Fruit fly (Drosophila melanogaster) whole organism, embryonic: Measurements from ENCODE around the gene Trf.

Experiments
- Bgb ChIP-seq: fragments of 200-800 bp; sonication (Bioruptor generic); IDR thresholded peaks from 2 replicates; pipeline ENCODE4 v1.3.6; 2022; ENCODE audit warnings: missing biosample characterization, missing genetic modification characterization; ENCODE audit not compliant: partially characterized antibody
- BtbVII ChIP-seq: fragments of 200-800 bp; sonication (Bioruptor generic); optimal IDR thresholded peaks from 3 replicates; lab custom pipeline; 2017; ENCODE audit warnings: missing biosample characterization, mild to moderate bottlenecking, missing genetic modification characterization
- CG10543 ChIP-seq: fragments of 200-800 bp; sonication (Bioruptor generic); optimal IDR thresholded peaks from 3 replicates; lab custom pipeline; 2017; ENCODE audit warnings: missing biosample characterization, mild to moderate bottlenecking, missing genetic modification characterization, moderate library complexity
- CG12942 ChIP-seq: fragments of 200-800 bp; sonication (Bioruptor generic); optimal IDR thresholded peaks from 3 replicates; lab custom pipeline; 2016; ENCODE audit warnings: missing biosample characterization, missing genetic modification characterization
- CG15696 ChIP-seq: fragments of 200-800 bp; sonication (Bioruptor generic); optimal IDR thresholded peaks from 2 replicates; lab custom pipeline; 2019; ENCODE audit warnings: missing biosample characterization, mild to moderate bottlenecking, missing genetic modification characterization, moderate library complexity
- CG16815 ChIP-seq: fragments of 200-800 bp; sonication (Bioruptor generic); optimal IDR thresholded peaks from 3 replicates; lab custom pipeline; 2017; ENCODE audit warnings: missing biosample characterization, mild to moderate bottlenecking, missing genetic modification characterization
- CG17802 ChIP-seq: fragments of 200-800 bp; sonication (Bioruptor generic); optimal IDR thresholded peaks from 2 replicates; lab custom pipeline; 2018; ENCODE audit warnings: missing biosample characterization, mild to moderate bottlenecking, missing genetic modification characterization, moderate library complexity
- CG18011 ChIP-seq: fragments of 200-800 bp; sonication (Bioruptor generic); optimal IDR thresholded peaks from 2 replicates; lab custom pipeline; 2017; ENCODE audit warnings: missing biosample characterization, missing genetic modification characterization, mild to moderate bottlenecking, moderate library complexity, missing genotype
- CG2116 ChIP-seq: fragments of 200-800 bp; sonication (Bioruptor generic); optimal IDR thresholded peaks from 3 replicates; lab custom pipeline; 2018; ENCODE audit warnings: missing biosample characterization, mild to moderate bottlenecking, missing genetic modification characterization
- CG32532 ChIP-seq: fragments of 200-800 bp; sonication (Bioruptor generic); IDR thresholded peaks from 2 replicates; pipeline ENCODE4 v1.3.6; 2022; ENCODE audit warnings: missing biosample characterization, missing genetic modification characterization
- CG34224 ChIP-seq: fragments of 200-800 bp; sonication (Bioruptor generic); IDR thresholded peaks from 3 replicates; pipeline ENCODE4 v1.3.6; 2022; ENCODE audit warnings: missing biosample characterization, missing genetic modification characterization; ENCODE audit not compliant: partially characterized antibody
- CG34422 ChIP-seq: fragments of 200-800 bp; sonication (Bioruptor generic); IDR thresholded peaks from 3 replicates; pipeline ENCODE4 v1.3.6; 2022; ENCODE audit warnings: missing biosample characterization, missing genetic modification characterization
- CG4360 ChIP-seq: fragments of 200-800 bp; sonication (Bioruptor generic); IDR thresholded peaks from 2 replicates; pipeline ENCODE4 v1.3.6; 2022; ENCODE audit warnings: missing biosample characterization, missing genetic modification characterization
- CG4404 ChIP-seq: fragments of 200-800 bp; sonication (Bioruptor generic); IDR thresholded peaks from 2 replicates; pipeline ENCODE4 v1.3.6; 2022; ENCODE audit warnings: missing biosample characterization, missing genetic modification characterization
- CG4707 ChIP-seq: fragments of 200-800 bp; sonication (Bioruptor generic); optimal IDR thresholded peaks from 2 replicates; lab custom pipeline; 2018; ENCODE audit warnings: missing biosample characterization, mild to moderate bottlenecking, missing genetic modification characterization, moderate library complexity
- CG6689 ChIP-seq: fragments of 200-800 bp; sonication (Bioruptor generic); IDR thresholded peaks from 2 replicates; pipeline ENCODE4 v1.3.6; 2022; ENCODE audit warnings: missing biosample characterization, missing genetic modification characterization
- CG8359 ChIP-seq: fragments of 200-800 bp; sonication (Bioruptor generic); optimal IDR thresholded peaks from 2 replicates; lab custom pipeline; 2017; ENCODE audit warnings: missing biosample characterization, mild to moderate bottlenecking, missing genetic modification characterization, borderline replicate concordance
- CHES-1-like ChIP-seq: fragments of 200-800 bp; sonication (Bioruptor generic); optimal IDR thresholded peaks from 2 replicates; lab custom pipeline; 2016; ENCODE audit warnings: missing biosample characterization, missing genetic modification characterization
- D19B ChIP-seq: fragments of 200-800 bp; sonication (Bioruptor generic); optimal IDR thresholded peaks from 2 replicates; lab custom pipeline; 2017; ENCODE audit warnings: missing biosample characterization, mild to moderate bottlenecking, missing genetic modification characterization
- E2f1 ChIP-seq: fragments of 200-800 bp; sonication (Bioruptor generic); IDR thresholded peaks from 2 replicates; pipeline ENCODE4 v1.3.6; 2022; ENCODE audit warnings: missing biosample characterization, missing genetic modification characterization
- ERR ChIP-seq: fragments of 200-800 bp; sonication (Bioruptor generic); optimal IDR thresholded peaks from 2 replicates; lab custom pipeline; 2016; ENCODE audit warnings: missing biosample characterization, missing genetic modification characterization
- Elba2 ChIP-seq: fragments of 200-800 bp; sonication (Bioruptor generic); optimal IDR thresholded peaks from 3 replicates; lab custom pipeline; 2016; ENCODE audit warnings: missing biosample characterization, missing genetic modification characterization
- Hand ChIP-seq: fragments of 200-800 bp; sonication (Bioruptor generic); optimal IDR thresholded peaks from 2 replicates; lab custom pipeline; 2017; ENCODE audit warnings: mild to moderate bottlenecking, missing biosample characterization, missing genetic modification reagents, missing genetic modification characterization
- Hr78 ChIP-seq, 2 experiments: fragments of 200-800 bp in 1 of 2; fragments of >200 bp in 1 of 2; sonication (Bioruptor generic) in 1 of 2; optimal IDR thresholded peaks; 2 replicates each; lab custom pipeline; 2017 to 2019; ENCODE audit warnings: missing biosample characterization in 2 of 2, missing genetic modification characterization in 2 of 2, mild to moderate bottlenecking in 1 of 2, moderate library complexity in 1 of 2
- Jarid2 ChIP-seq: fragments of 200-800 bp; sonication (Bioruptor generic); optimal IDR thresholded peaks from 3 replicates; lab custom pipeline; 2017; ENCODE audit warnings: mild to moderate bottlenecking, missing biosample characterization, missing genetic modification reagents, missing genetic modification characterization
- Side ChIP-seq: fragments of 200-800 bp; sonication (Bioruptor generic); optimal IDR thresholded peaks from 2 replicates; lab custom pipeline; 2016; ENCODE audit warnings: missing biosample characterization, missing genetic modification characterization
- Sox100B ChIP-seq: fragments of 200-800 bp; sonication (Bioruptor generic); optimal IDR thresholded peaks from 3 replicates; lab custom pipeline; 2018; ENCODE audit warnings: missing biosample characterization, mild to moderate bottlenecking, missing genetic modification characterization
- Sox102F ChIP-seq: fragments of 200-800 bp; sonication (Bioruptor generic); optimal IDR thresholded peaks from 2 replicates; lab custom pipeline; 2018; ENCODE audit warnings: missing biosample characterization, mild to moderate bottlenecking, missing genetic modification characterization, moderate library complexity
- Sry-β ChIP-seq: fragments of 200-800 bp; sonication (Bioruptor generic); optimal IDR thresholded peaks from 2 replicates; lab custom pipeline; 2018; ENCODE audit warnings: missing biosample characterization, mild to moderate bottlenecking, missing genetic modification characterization, moderate library complexity
- Tbp ChIP-seq: fragments of >200 bp; optimal IDR thresholded peaks from 2 replicates; lab custom pipeline; 2018; ENCODE audit warnings: missing biosample characterization, missing genetic modification characterization
- ap ChIP-seq: fragments of 200-800 bp; sonication (Bioruptor generic); IDR thresholded peaks from 2 replicates; pipeline ENCODE4 v1.3.6; 2022; ENCODE audit warnings: missing biosample characterization, missing genetic modification characterization
- cad ChIP-seq: fragments of >200 bp; optimal IDR thresholded peaks from 2 replicates; lab custom pipeline; 2017; ENCODE audit warnings: missing biosample characterization, missing genetic modification characterization
- cato ChIP-seq: fragments of 200-800 bp; sonication (Bioruptor generic); optimal IDR thresholded peaks from 2 replicates; lab custom pipeline; 2016; ENCODE audit warnings: missing biosample characterization, missing genetic modification characterization, borderline replicate concordance
- croc ChIP-seq: fragments of 200-800 bp; sonication (Bioruptor generic); conservative IDR thresholded peaks from 3 replicates; pipeline ENCODE4 v1.3.6; 2022; ENCODE audit warnings: missing biosample characterization, missing genetic modification characterization
- cwo ChIP-seq: fragments of 200-800 bp; sonication (Bioruptor generic); optimal IDR thresholded peaks from 3 replicates; lab custom pipeline; 2017; ENCODE audit warnings: missing biosample characterization, missing genetic modification characterization, mild to moderate bottlenecking, moderate library complexity, missing genetic modification reagents
- danr ChIP-seq: fragments of 200-800 bp; sonication (Bioruptor generic); IDR thresholded peaks from 2 replicates; pipeline ENCODE4 v1.3.6; 2022; ENCODE audit warnings: missing biosample characterization, missing genetic modification characterization
- dimm ChIP-seq: fragments of 200-800 bp; sonication (Bioruptor generic); IDR thresholded peaks from 2 replicates; pipeline ENCODE4 v1.3.6; 2022; ENCODE audit warnings: missing biosample characterization, missing genetic modification characterization
- dmrt99B ChIP-seq: fragments of 200-800 bp; sonication (Bioruptor generic); optimal IDR thresholded peaks from 2 replicates; lab custom pipeline; 2018; ENCODE audit warnings: missing biosample characterization, mild to moderate bottlenecking, missing genetic modification characterization, moderate library complexity
- dysf ChIP-seq: fragments of 200-800 bp; sonication (Bioruptor generic); IDR thresholded peaks from 3 replicates; pipeline ENCODE4 v1.3.6; 2022; ENCODE audit warnings: missing biosample characterization, missing genetic modification characterization
- exex ChIP-seq: fragments of 200-800 bp; sonication (Bioruptor generic); optimal IDR thresholded peaks from 4 replicates; lab custom pipeline; 2018; ENCODE audit warnings: missing biosample characterization, mild to moderate bottlenecking, missing genetic modification characterization, moderate library complexity
- fd96Cb ChIP-seq: fragments of 200-800 bp; sonication (Bioruptor generic); optimal IDR thresholded peaks from 2 replicates; lab custom pipeline; 2018; ENCODE audit warnings: missing biosample characterization, mild to moderate bottlenecking, missing genetic modification characterization, moderate library complexity
- ind ChIP-seq: fragments of 200-800 bp; sonication (Bioruptor generic); optimal IDR thresholded peaks from 3 replicates; lab custom pipeline; 2016; ENCODE audit warnings: missing biosample characterization, missing genetic modification characterization
- mld ChIP-seq: fragments of 200-800 bp; sonication (Bioruptor generic); IDR thresholded peaks from 3 replicates; pipeline ENCODE4 v1.3.6; 2022; ENCODE audit warnings: missing biosample characterization, missing genetic modification characterization; ENCODE audit not compliant: partially characterized antibody
- row ChIP-seq: fragments of 200-800 bp; sonication (Bioruptor generic); IDR thresholded peaks from 3 replicates; pipeline ENCODE4 v1.3.6; 2022; ENCODE audit warnings: missing biosample characterization, missing genetic modification characterization
- schlank ChIP-seq: fragments of 200-800 bp; sonication (Bioruptor generic); optimal IDR thresholded peaks from 2 replicates; lab custom pipeline; 2018; ENCODE audit warnings: missing biosample characterization, mild to moderate bottlenecking, missing genetic modification characterization
- slbo ChIP-seq: fragments of 200-800 bp; sonication (Bioruptor generic); IDR thresholded peaks from 2 replicates; pipeline ENCODE4 v1.3.6; 2022; ENCODE audit warnings: missing biosample characterization, missing genetic modification characterization
- sqz ChIP-seq: fragments of 200-800 bp; sonication (Bioruptor generic); optimal IDR thresholded peaks from 3 replicates; lab custom pipeline; 2018; ENCODE audit warnings: missing biosample characterization, mild to moderate bottlenecking, missing genetic modification characterization
- sug ChIP-seq: fragments of 200-800 bp; optimal IDR thresholded peaks from 2 replicates; lab custom pipeline; 2019; ENCODE audit warnings: missing biosample characterization, mild to moderate bottlenecking, missing genetic modification characterization, moderate library complexity

Gene Trf

DNA sequence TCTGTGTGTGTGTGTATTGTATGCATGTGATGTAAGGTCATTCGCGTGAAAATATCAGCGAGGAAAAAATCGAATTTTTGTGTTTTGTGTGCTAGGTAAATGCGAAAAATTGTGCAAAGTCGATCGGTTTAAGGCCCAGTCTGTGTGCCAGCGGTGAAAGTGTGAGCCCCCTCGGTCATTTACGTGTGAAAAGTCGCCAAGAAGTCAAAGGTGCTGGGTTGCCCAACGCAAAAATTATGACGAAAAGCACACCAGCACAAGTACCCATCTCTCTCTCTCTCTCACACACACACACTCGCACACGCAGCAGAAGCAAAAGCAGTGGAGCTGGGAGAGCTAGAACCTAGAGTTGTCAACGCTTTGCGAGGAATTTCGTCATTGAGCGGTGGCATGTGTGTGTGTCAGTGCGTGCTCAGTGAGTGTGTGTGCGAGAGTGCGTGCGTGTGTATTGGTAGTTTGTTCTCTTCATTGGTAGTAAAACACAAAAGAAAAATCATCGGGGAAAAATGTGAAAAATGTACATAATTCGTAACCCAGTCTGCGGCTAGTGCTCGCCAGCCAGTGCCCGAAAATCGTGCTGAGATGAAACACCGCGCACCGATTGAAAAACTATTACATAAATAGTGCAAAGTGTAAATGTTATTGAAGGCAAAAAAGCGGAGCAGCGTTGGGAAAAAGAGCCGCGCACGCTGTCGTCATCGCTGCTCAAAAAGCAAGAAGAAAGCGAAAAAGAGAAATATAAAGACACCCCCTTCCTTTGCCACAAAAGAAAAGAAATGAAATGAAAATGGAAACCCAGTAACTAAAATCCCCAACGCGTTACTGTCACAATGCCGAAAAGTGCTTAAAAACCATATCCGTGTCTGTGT, 11.0 kb downstream of the Trf start (continued):
- TF ChIP-seq ap (GFP tag; lab: Robert Waterston, UW) (no peak), mld (no peak), CG4404 (no peak), Hr78 (GFP tag; optimal IDR thresholded peaks at IDR 0.05; lab: Kevin White, UChicago) (peak in 1 of 2 experiments; percentile 94), Sox100B (GFP tag; lab: Kevin White, UChicago) (no peak), CG16815 (GFP tag; lab: Kevin White, UChicago) (no peak), CG34224 (GFP tag; lab: Robert Waterston, UW) (no peak; the same call in 1 of the 3 replicates), row (GFP tag; lab: Robert Waterston, UW) (no peak; the same call in 2 of the 3 replicates), CG4707 (GFP tag; lab: Kevin White, UChicago) (no peak), Elba2 (GFP tag; lab: Kevin White, UChicago) (no peak), D19B (GFP tag; lab: Kevin White, UChicago) (no peak), BtbVII (GFP tag; lab: Kevin White, UChicago) (no peak), dysf (GFP tag; lab: Robert Waterston, UW) (no peak), Bgb (GFP tag; lab: Robert Waterston, UW) (peak; percentile 32; the same call in 1 of the 2 replicates), schlank (tag; lab: Kevin White, UChicago) (no peak), CG32532 (no peak), ERR (no peak), CG6689 (GFP tag; lab: Robert Waterston, UW) (no peak), Sry-β (no peak), Jarid2 (GFP tag; lab: Kevin White, UChicago) (peak; percentile 48), E2f1 (GFP tag; lab: Robert Waterston, UW) (no peak), Hand (GFP tag; lab: Kevin White, UChicago) (no peak), CG10543 (peak; percentile 57), fd96Cb (no peak), CG17802 (tag; lab: Kevin White, UChicago) (no peak), dimm (no peak), Tbp (GFP tag; lab: Kevin White, UChicago) (no peak), slbo (0 out of 2 replicates have a peak, but pooled peaks have one; percentile 31), ind (GFP tag; lab: Kevin White, UChicago) (no peak), Sox102F (GFP tag; lab: Kevin White, UChicago) (no peak), danr (GFP tag; lab: Robert Waterston, UW) (no peak), CG34422 (GFP tag; lab: Robert Waterston, UW) (peak; percentile 60; the same call in 1 of the 3 replicates), cwo (peak; percentile 23), sug (tag; lab: Kevin White, UChicago) (no peak), CG12942 (GFP tag; lab: Kevin White, UChicago) (no peak), CG8359 (no peak), CG18011 (no peak), Side (no peak), exex (tag; lab: Kevin White, UChicago) (peak; percentile 4), sqz (no peak), cad (GFP tag; lab: Kevin White, UChicago) (no peak), croc (no peak), CG2116 (no peak), cato (GFP tag; lab: Kevin White, UChicago) (no peak), CG15696 (no peak), dmrt99B (tag; lab: Kevin White, UChicago) (no peak), CHES-1-like (GFP tag; lab: Kevin White, UChicago) (no peak), CG4360 (GFP tag; lab: Robert Waterston, UW) (no peak; the same call in 1 of the 2 replicates)
